Fruit fly (Drosophila melanogaster): ENCODE data around the gene KaiR1D.
A peak's percentile ranks its signal among the peaks of the same experiment; 100 is the strongest.

Gene KaiR1D

dm6 chr3R:20850395-20851039, 15.5 kb downstream of the KaiR1D start, which contains the start of gene RpS30 (continued):
- TF ChIP-seq MESR4 (GFP tag; optimal IDR thresholded peaks at IDR 0.05) (peak; percentile 96), dati (GFP tag; IDR thresholded peaks at IDR 0.05) (no peak), CG30020 (tag; optimal IDR thresholded peaks at IDR 0.05) (peak; percentile 55), Hey (tag; optimal IDR thresholded peaks at IDR 0.05) (peak; percentile 69), hkb (optimal IDR thresholded peaks at IDR 0.05) (no peak), hkb (GFP tag; IDR thresholded peaks at IDR 0.05) (0 out of 2 replicates have a peak, but pooled peaks have one; percentile 19), NC2α (GFP tag; optimal IDR thresholded peaks at IDR 0.05) (no peak), wek (GFP tag; optimal IDR thresholded peaks at IDR 0.05) (no peak), abd-A (tag; optimal IDR thresholded peaks at IDR 0.05) (no peak), CG12104 (GFP tag; optimal IDR thresholded peaks at IDR 0.05) (peak; percentile 15), hb (GFP tag; IDR thresholded peaks at IDR 0.05; ENCODE audit: partially characterized antibody) (peak; percentile 96), CG12659 (GFP tag; optimal IDR thresholded peaks at IDR 0.05) (peak; percentile 91), CG10654 (GFP tag; optimal IDR thresholded peaks at IDR 0.05) (no peak), CG11695 (GFP tag; IDR thresholded peaks at IDR 0.05) (no peak), chm (GFP tag; IDR thresholded peaks at IDR 0.05) (peak; percentile 47; the same call in 1 of the 2 replicates), schlank (tag; optimal IDR thresholded peaks at IDR 0.05) (no peak), CG6813 (GFP tag; optimal IDR thresholded peaks at IDR 0.05) (peak; percentile 18), BtbVII (GFP tag; optimal IDR thresholded peaks at IDR 0.05) (no peak), CG5180 (GFP tag; optimal IDR thresholded peaks at IDR 0.05) (no peak), GATAe (GFP tag; conservative IDR thresholded peaks at IDR 0.05) (no peak), Bdp1 (GFP tag; optimal IDR thresholded peaks at IDR 0.05) (no peak), CG32767 (GFP tag; IDR thresholded peaks at IDR 0.05) (0 out of 2 replicates have a peak, but pooled peaks have one; percentile 11), zfh1 (GFP tag; IDR thresholded peaks at IDR 0.05) (no peak), kni (GFP tag; optimal IDR thresholded peaks at IDR 0.05) (no peak), CG10267 (tag; optimal IDR thresholded peaks at IDR 0.05) (peak; percentile 74), onecut (GFP tag; IDR thresholded peaks at IDR 0.05) (peak; percentile 69), CG2129 (GFP tag; IDR thresholded peaks at IDR 0.05; ENCODE audit: partially characterized antibody) (peak; percentile 92), Max (GFP tag; optimal IDR thresholded peaks at IDR 0.05) (peak; percentile 49), so (GFP tag; IDR thresholded peaks at IDR 0.05) (no peak), dmrt11E (tag; optimal IDR thresholded peaks at IDR 0.05) (peak; percentile 48), nmo (GFP tag; optimal IDR thresholded peaks at IDR 0.05) (peak; percentile 72), maf-S (GFP tag; optimal IDR thresholded peaks at IDR 0.05) (peak; percentile 14), CG11398 (GFP tag; optimal IDR thresholded peaks at IDR 0.05) (peak; percentile 15), Hmr (GFP tag; optimal IDR thresholded peaks at IDR 0.05) (peak; percentile 78), sug (tag; optimal IDR thresholded peaks at IDR 0.05) (peak; percentile 60), CG16815 (GFP tag; optimal IDR thresholded peaks at IDR 0.05) (no peak), CG11085 (GFP tag; IDR thresholded peaks at IDR 0.05) (no peak), crol (GFP tag; IDR thresholded peaks at IDR 0.05) (no peak), br (optimal IDR thresholded peaks at IDR 0.05) (no peak), CG15479 (GFP tag; optimal IDR thresholded peaks at IDR 0.05) (peak; percentile 89), CkIIα-i1 (GFP tag; IDR thresholded peaks at IDR 0.05) (no peak), CG2889 (GFP tag; IDR thresholded peaks at IDR 0.05) (no peak), Hand (GFP tag; optimal IDR thresholded peaks at IDR 0.05) (no peak), NFAT (GFP tag; IDR thresholded peaks at IDR 0.05) (peak; percentile 58; the same call in 1 of the 2 replicates), CG13296 (GFP tag; optimal IDR thresholded peaks at IDR 0.05) (peak; percentile 11), eve (GFP tag; optimal IDR thresholded peaks at IDR 0.05) (no peak), Lhr (GFP tag; optimal IDR thresholded peaks at IDR 0.05) (peak; percentile 66), scrt (GFP tag; optimal IDR thresholded peaks at IDR 0.05) (peak; percentile 12), amos (GFP tag; IDR thresholded peaks at IDR 0.05; ENCODE audit: partially characterized antibody) (peak; percentile 98), sima (GFP tag; optimal IDR thresholded peaks at IDR 0.05) (no peak)

Measured in whole organism, embryonic.